ENCODE assay signal across 5 fruit fly cellular contexts in the genomic region with DNA sequence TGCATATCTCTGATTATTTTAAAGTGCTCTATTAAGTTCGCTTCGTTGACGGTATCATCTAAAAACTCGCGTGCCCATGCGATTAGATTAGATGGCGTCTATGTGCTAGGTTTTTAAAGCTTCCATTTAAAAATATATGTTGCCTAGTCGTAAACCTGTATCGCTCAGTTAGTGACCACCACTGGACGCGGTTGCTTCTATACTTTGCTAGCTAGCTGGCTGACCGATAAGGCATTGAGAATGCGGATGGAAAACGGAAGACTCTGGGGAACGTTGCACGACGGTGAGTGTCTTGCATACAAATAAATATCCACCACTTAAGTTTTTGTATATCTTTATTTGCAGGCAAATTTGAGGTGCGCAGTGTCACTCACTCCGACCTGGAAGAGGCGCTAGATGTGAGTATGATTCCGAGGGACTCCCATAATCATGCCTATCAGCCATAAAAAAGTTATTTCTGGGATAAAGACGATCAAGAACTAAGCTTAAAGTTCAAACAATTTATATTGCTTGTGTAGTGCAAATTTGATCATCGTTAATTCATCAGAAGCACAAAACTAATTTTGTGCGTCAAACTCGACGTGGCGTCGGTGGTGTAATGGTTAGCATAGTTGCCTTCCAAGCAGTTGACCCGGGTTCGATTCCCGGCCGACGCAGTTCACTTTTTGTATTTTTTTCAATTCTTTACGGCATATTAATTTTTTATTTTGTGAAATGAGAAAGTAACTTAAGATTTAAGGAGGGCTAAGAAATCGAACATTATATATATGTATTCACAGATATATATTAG.
TF ChIP-seq lines count a peak whose summit lies in the region.

A gene (plus strand): TSS at position 41 of the 790 bp plus-strand sequence.

- TF ChIP-seq CTCF in whole organism, embryonic (GFP tag; optimal IDR thresholded peaks at IDR 0.05; lab: Kevin White, UChicago) = peak; percentile 74

TF ChIP-seq in whole organism, adult, 20 proteins besides CTCF, POLR2A, EP300 and RAD21 (continues in another document):
- TF ChIP-seq CG12768 (GFP tag; optimal IDR thresholded peaks at IDR 0.05; lab: Kevin White, UChicago) (peak; percentile 58), pad (GFP tag; optimal IDR thresholded peaks at IDR 0.05; lab: Kevin White, UChicago) (peak; percentile 11), CG1620 (GFP tag; optimal IDR thresholded peaks at IDR 0.05; lab: Kevin White, UChicago) (no peak), CG33017 (tag; optimal IDR thresholded peaks at IDR 0.05; lab: Kevin White, UChicago) (no peak), bab1 (GFP tag; optimal IDR thresholded peaks at IDR 0.05; lab: Kevin White, UChicago) (peak; percentile 66), Clk (GFP tag; optimal IDR thresholded peaks at IDR 0.05; lab: Kevin White, UChicago) (no peak), CG11617 (GFP tag; optimal IDR thresholded peaks at IDR 0.05; lab: Kevin White, UChicago) (peak; percentile 11), CG14711 (tag; optimal IDR thresholded peaks at IDR 0.05; lab: Kevin White, UChicago) (peak; percentile 34), CG7101 (tag; optimal IDR thresholded peaks at IDR 0.05; lab: Kevin White, UChicago) (peak; percentile 6), kay (GFP tag; lab: Kevin White, UChicago; ENCODE audit: borderline replicate concordance) (peak; percentile 11), tj (GFP tag; optimal IDR thresholded peaks at IDR 0.05; lab: Kevin White, UChicago) (peak; percentile 35), Mnt (GFP tag; optimal IDR thresholded peaks at IDR 0.05; lab: Kevin White, UChicago) (peak; percentile 55), cic (GFP tag; optimal IDR thresholded peaks at IDR 0.05; lab: Kevin White, UChicago) (peak; percentile 90), Hr96 (GFP tag; optimal IDR thresholded peaks at IDR 0.05; lab: Kevin White, UChicago) (no peak), ovo (GFP tag; optimal IDR thresholded peaks at IDR 0.05; lab: Kevin White, UChicago) (no peak), toe (GFP tag; optimal IDR thresholded peaks at IDR 0.05; lab: Kevin White, UChicago) (no peak)

TF ChIP-seq in whole organism, embryonic, 481 proteins besides CTCF, POLR2A, EP300 and RAD21 (continues in another document):
- TF ChIP-seq cg (GFP tag; optimal IDR thresholded peaks at IDR 0.05; lab: Kevin White, UChicago) = no peak
- peak; percentile 40; the same call in 1 of the 2 replicates for TF ChIP-seq CG13287 (GFP tag; IDR thresholded peaks at IDR 0.05; lab: Robert Waterston, UW; ENCODE audit: partially characterized antibody)
- 0 out of 3 replicates have a peak, but pooled peaks have one; percentile 9 for TF ChIP-seq CG17361 (GFP tag; IDR thresholded peaks at IDR 0.05; lab: Robert Waterston, UW)
- TF ChIP-seq CG42726 (GFP tag; IDR thresholded peaks at IDR 0.05; lab: Robert Waterston, UW; ENCODE audit: partially characterized antibody) = peak; percentile 77
- TF ChIP-seq HLH4C (GFP tag; IDR thresholded peaks at IDR 0.05; lab: Robert Waterston, UW; ENCODE audit: partially characterized antibody) = peak; percentile 63
- peak; percentile 82 for TF ChIP-seq exex (tag; optimal IDR thresholded peaks at IDR 0.05; lab: Kevin White, UChicago)
- TF ChIP-seq CG8944 (GFP tag; optimal IDR thresholded peaks at IDR 0.05; lab: Kevin White, UChicago) = no peak
- TF ChIP-seq mld (GFP tag; IDR thresholded peaks at IDR 0.05; lab: Robert Waterston, UW; ENCODE audit: partially characterized antibody) = peak; percentile 69; the same call in 2 of the 3 replicates
- TF ChIP-seq CG16813 (GFP tag; IDR thresholded peaks at IDR 0.05; lab: Robert Waterston, UW; ENCODE audit: partially characterized antibody) = peak; percentile 84
- peak; percentile 21 for TF ChIP-seq CG3281 (GFP tag; optimal IDR thresholded peaks at IDR 0.05; lab: Kevin White, UChicago)
- peak; percentile 13; the same call in 1 of the 2 replicates for TF ChIP-seq MBD-R2 (GFP tag; IDR thresholded peaks at IDR 0.05; lab: Robert Waterston, UW)
- peak; percentile 83 for TF ChIP-seq CG6791 (GFP tag; IDR thresholded peaks at IDR 0.05; lab: Robert Waterston, UW; ENCODE audit: partially characterized antibody)
- TF ChIP-seq Fer1 (GFP tag; optimal IDR thresholded peaks at IDR 0.05; lab: Kevin White, UChicago) = peak; percentile 68

TF ChIP-seq in whole organism, prepupa, 60 proteins besides CTCF, POLR2A, EP300 and RAD21:
- TF ChIP-seq CG6854 (GFP tag; optimal IDR thresholded peaks at IDR 0.05; lab: Kevin White, UChicago) (peak; percentile 27), CG34406 (GFP tag; optimal IDR thresholded peaks at IDR 0.05; lab: Kevin White, UChicago) (no peak), Met (GFP tag; optimal IDR thresholded peaks at IDR 0.05; lab: Kevin White, UChicago) (no peak), CG9139 (GFP tag; optimal IDR thresholded peaks at IDR 0.05; lab: Kevin White, UChicago) (no peak), vri (GFP tag; optimal IDR thresholded peaks at IDR 0.05; lab: Kevin White, UChicago) (no peak), CG6276 (GFP tag; optimal IDR thresholded peaks at IDR 0.05; lab: Kevin White, UChicago) (peak; percentile 31), svp (GFP tag; lab: Kevin White, UChicago) (peak; percentile 31), CG1621 (tag; optimal IDR thresholded peaks at IDR 0.05; lab: Kevin White, UChicago) (no peak), CG11902 (GFP tag; optimal IDR thresholded peaks at IDR 0.05; lab: Kevin White, UChicago) (no peak), CG11762 (GFP tag; optimal IDR thresholded peaks at IDR 0.05; lab: Kevin White, UChicago; ENCODE audit: insufficient read depth) (no peak), CG15336 (GFP tag; IDR thresholded peaks at IDR 0.05; lab: Robert Waterston, UW) (0 out of 2 replicates have a peak, but pooled peaks have one; percentile 6), achi (GFP tag; optimal IDR thresholded peaks at IDR 0.05; lab: Kevin White, UChicago) (no peak), CG8119 (GFP tag; IDR thresholded peaks at IDR 0.05; lab: Robert Waterston, UW) (no peak; the same call in 2 of the 3 replicates)
TF ChIP-seq in whole organism, prepupa: peak in this region for 4.

TF ChIP-seq in whole organism, pupa, 21 proteins besides CTCF, POLR2A, EP300 and RAD21:
- peak; percentile 21; the same call in 1 of the 2 replicates for TF ChIP-seq CG12605 (GFP tag; IDR thresholded peaks at IDR 0.05; lab: Robert Waterston, UW)
- TF ChIP-seq CG4496 (GFP tag; IDR thresholded peaks at IDR 0.05; lab: Robert Waterston, UW) = no peak

TF ChIP-seq in whole organism, wandering third instar larva, 38 proteins besides CTCF, POLR2A, EP300 and RAD21:
- TF ChIP-seq Abd-B (GFP tag; optimal IDR thresholded peaks at IDR 0.05; lab: Kevin White, UChicago) = no peak
- TF ChIP-seq h (GFP tag; optimal IDR thresholded peaks at IDR 0.05; lab: Kevin White, UChicago) = peak; percentile 16
